Worm (Caenorhabditis elegans) whole organism, young adult: ENCODE results near the gene nspd-9.

ENCODE experiments used
- C06A6.2 ChIP-seq: fragments of 200-800 bp; sonication (Bioruptor generic); conservative IDR thresholded peaks from 2 replicates; pipeline ENCODE4 v1.3.6; 2022; ENCODE audit warnings: missing genetic modification characterization, missing compliant biosample characterization
- F23B12.7 ChIP-seq: sonication (generic microtip); optimal IDR thresholded peaks from 2 replicates; lab custom pipeline; 2017; ENCODE audit warnings: missing genetic modification characterization, mild to moderate bottlenecking, missing compliant biosample characterization, antibody characterized with exemption, moderate library complexity; ENCODE audit not compliant: insufficient read depth
- F37B4.10 ChIP-seq: fragments of 200-800 bp; sonication (Bioruptor generic); IDR thresholded peaks from 2 replicates; pipeline ENCODE4 v1.3.6; 2022; ENCODE audit warnings: missing genetic modification characterization, missing compliant biosample characterization
- K11D2.4 ChIP-seq: fragments of 200-800 bp; sonication (Bioruptor generic); IDR thresholded peaks from 2 replicates; pipeline ENCODE4 v1.3.6; 2022; ENCODE audit warnings: missing genetic modification reagents, missing genetic modification characterization, missing compliant biosample characterization
- Y53G8AR.9 ChIP-seq: fragments of 200-800 bp; sonication (Bioruptor generic); conservative IDR thresholded peaks from 2 replicates; pipeline ENCODE4 v1.3.6; 2022; ENCODE audit warnings: missing genetic modification reagents, missing genetic modification characterization, missing compliant biosample characterization
- Y56A3A.18 ChIP-seq: fragments of 200-800 bp; sonication (Bioruptor generic); IDR thresholded peaks from 2 replicates; pipeline ENCODE4 v1.3.6; 2022; ENCODE audit warnings: missing genetic modification reagents, missing genetic modification characterization, missing compliant biosample characterization
- Y79H2A.3 ChIP-seq: fragments of 200-800 bp; sonication (Bioruptor generic); conservative IDR thresholded peaks from 2 replicates; pipeline ENCODE4 v1.3.6; 2022; ENCODE audit warnings: missing genetic modification reagents, missing genetic modification characterization, missing compliant biosample characterization
- ama-1 ChIP-seq, 3 experiments: fragments of 150-350 bp in 1 of 3; sonication (generic microtip) in 2 of 3; optimal IDR thresholded peaks; 2 replicates each; lab custom pipeline; 2014 to 2018; ENCODE audit warnings: missing biosample characterization in 2 of 3, missing genetic modification characterization in 2 of 3, missing genetic modification reagents in 2 of 3
- aptf-2 ChIP-seq: fragments of 200-800 bp; sonication (Bioruptor generic); conservative IDR thresholded peaks from 2 replicates; pipeline ENCODE4 v1.3.6; 2022; ENCODE audit warnings: missing genetic modification reagents, missing genetic modification characterization, missing compliant biosample characterization
- athp-1 ChIP-seq: sonication (generic microtip); optimal IDR thresholded peaks from 2 replicates; lab custom pipeline; 2017; ENCODE audit warnings: mild to moderate bottlenecking, missing genetic modification characterization, missing compliant biosample characterization
- cebp-2 ChIP-seq: fragments of 200-800 bp; sonication (Bioruptor generic); IDR thresholded peaks from 2 replicates; pipeline ENCODE4 v1.3.6; 2022; ENCODE audit warnings: missing genetic modification characterization, missing compliant biosample characterization
- ceh-40 ChIP-seq: fragments of 200-800 bp; sonication (Bioruptor generic); IDR thresholded peaks from 2 replicates; pipeline ENCODE4 v1.3.6; 2022; ENCODE audit warnings: missing genetic modification characterization, missing compliant biosample characterization
- ceh-79 ChIP-seq: sonication (generic microtip); optimal IDR thresholded peaks from 2 replicates; lab custom pipeline; 2017; ENCODE audit warnings: mild to moderate bottlenecking, missing genetic modification characterization, missing compliant biosample characterization
- ceh-91 ChIP-seq: fragments of 200-800 bp; sonication (Bioruptor generic); IDR thresholded peaks from 2 replicates; pipeline ENCODE4 v1.3.6; 2022; ENCODE audit warnings: missing genetic modification reagents, missing genetic modification characterization, missing compliant biosample characterization
- ekl-4 ChIP-seq: fragments of 200-800 bp; sonication (Bioruptor generic); IDR thresholded peaks from 2 replicates; pipeline ENCODE4 v1.3.6; 2022; ENCODE audit warnings: missing genetic modification reagents, missing genetic modification characterization, missing compliant biosample characterization
- fkh-3 ChIP-seq: sonication (generic microtip); optimal IDR thresholded peaks from 2 replicates; lab custom pipeline; 2016; ENCODE audit warnings: mild to moderate bottlenecking, missing genetic modification characterization, missing compliant biosample characterization
- gei-17 ChIP-seq: fragments of 200-800 bp; sonication (Bioruptor generic); optimal IDR thresholded peaks from 2 replicates; lab custom pipeline; 2018; ENCODE audit warnings: mild to moderate bottlenecking, missing genetic modification characterization, missing compliant biosample characterization
- hlh-12 ChIP-seq: sonication (generic microtip); optimal IDR thresholded peaks from 2 replicates; lab custom pipeline; 2016; ENCODE audit warnings: missing genetic modification characterization, missing compliant biosample characterization
- lin-35 ChIP-seq, 3 experiments: fragments of 150-350 bp in 2 of 3; sonication (generic microtip) in 1 of 3; optimal IDR thresholded peaks; 2 replicates each; lab custom pipeline; 2014 to 2018; ENCODE audit warnings: missing biosample characterization in 3 of 3, missing genetic modification characterization in 3 of 3, missing genetic modification reagents in 3 of 3
- lsy-27 ChIP-seq: sonication (generic microtip); optimal IDR thresholded peaks from 2 replicates; lab custom pipeline; 2017; ENCODE audit warnings: missing genetic modification characterization, mild to moderate bottlenecking, missing compliant biosample characterization, antibody characterized with exemption, missing genotype, borderline replicate concordance; ENCODE audit not compliant: insufficient read depth
- madf-10 ChIP-seq: sonication (generic microtip); optimal IDR thresholded peaks from 2 replicates; lab custom pipeline; 2016; ENCODE audit warnings: mild to moderate bottlenecking, missing genetic modification characterization, missing compliant biosample characterization
- madf-3 ChIP-seq: fragments of 200-800 bp; sonication (Bioruptor generic); IDR thresholded peaks from 2 replicates; pipeline ENCODE4 v1.3.6; 2022; ENCODE audit warnings: missing genetic modification reagents, missing genetic modification characterization, missing compliant biosample characterization
- madf-8 ChIP-seq: fragments of 200-800 bp; sonication (Bioruptor generic); conservative IDR thresholded peaks from 2 replicates; pipeline ENCODE4 v1.3.6; 2022; ENCODE audit warnings: missing genetic modification reagents, missing genetic modification characterization, missing compliant biosample characterization
- nfyb-1 ChIP-seq: fragments of 200-800 bp; sonication (Bioruptor generic); IDR thresholded peaks from 2 replicates; pipeline ENCODE4 v1.3.6; 2022; ENCODE audit warnings: missing genetic modification reagents, missing genetic modification characterization, missing compliant biosample characterization
- nhr-90 ChIP-seq: sonication (generic microtip); optimal IDR thresholded peaks from 2 replicates; lab custom pipeline; 2016; ENCODE audit warnings: missing genotype, mild to moderate bottlenecking, missing genetic modification characterization, missing compliant biosample characterization
- rec-8 ChIP-seq, 2 experiments: sonication (generic microtip); optimal IDR thresholded peaks; 2 replicates each; lab custom pipeline; 2016; ENCODE audit warnings: mild to moderate bottlenecking in 2 of 2, missing genetic modification characterization in 2 of 2, missing genetic modification reagents in 2 of 2, missing genotype in 2 of 2, missing biosample characterization in 1 of 2, missing compliant biosample characterization in 1 of 2, moderate library complexity in 1 of 2
- repo-1 ChIP-seq: sonication (generic microtip); optimal IDR thresholded peaks from 2 replicates; lab custom pipeline; 2017; ENCODE audit warnings: mild to moderate bottlenecking, missing genetic modification characterization, missing compliant biosample characterization
- sdz-38 ChIP-seq: sonication (generic microtip); optimal IDR thresholded peaks from 2 replicates; lab custom pipeline; 2016; ENCODE audit warnings: missing genotype, missing genetic modification characterization, missing compliant biosample characterization
- snpc-1.1 ChIP-seq: sonication (generic microtip); optimal IDR thresholded peaks from 2 replicates; lab custom pipeline; 2017; ENCODE audit warnings: missing genetic modification characterization, mild to moderate bottlenecking, missing compliant biosample characterization, antibody characterized with exemption, moderate library complexity, missing genotype, missing genetic modification reagents; ENCODE audit not compliant: insufficient read depth
- snpc-1.3 ChIP-seq: sonication (generic microtip); optimal IDR thresholded peaks from 2 replicates; lab custom pipeline; 2017; ENCODE audit warnings: missing genetic modification characterization, mild to moderate bottlenecking, missing compliant biosample characterization, antibody characterized with exemption, moderate library complexity, missing genotype, missing genetic modification reagents; ENCODE audit not compliant: insufficient read depth
- tlf-1 ChIP-seq: fragments of 200-800 bp; sonication (Bioruptor generic); optimal IDR thresholded peaks from 2 replicates; lab custom pipeline; 2018; ENCODE audit warnings: mild to moderate bottlenecking, missing genetic modification characterization, missing compliant biosample characterization
- unc-130 ChIP-seq: sonication (generic microtip); optimal IDR thresholded peaks from 2 replicates; lab custom pipeline; 2016; ENCODE audit warnings: missing genetic modification reagents, missing genetic modification characterization, missing compliant biosample characterization
- xnd-1 ChIP-seq: sonication (generic microtip); optimal IDR thresholded peaks from 2 replicates; lab custom pipeline; 2016; ENCODE audit warnings: missing genotype, missing genetic modification reagents, missing genetic modification characterization, missing compliant biosample characterization

Gene nspd-9

DNA sequence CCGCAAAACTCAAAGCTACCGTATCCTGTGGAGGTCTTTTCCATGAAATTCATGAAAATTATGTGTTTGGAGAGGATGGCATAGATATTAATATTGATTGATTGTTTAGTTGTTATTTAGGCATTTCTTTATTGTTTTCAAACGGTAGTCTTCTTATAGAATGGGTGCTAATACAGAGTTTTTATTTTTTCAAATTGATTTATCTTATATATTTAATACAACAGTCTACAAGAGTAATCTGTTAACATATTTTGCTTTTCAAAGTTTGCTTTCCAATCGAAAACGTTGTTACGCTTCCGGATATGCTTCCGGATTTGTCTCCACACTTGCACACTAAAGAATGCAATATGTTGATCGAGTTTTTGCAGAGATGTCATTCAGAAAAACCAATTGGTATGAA, 36.7 kb upstream of the nspd-9 start, which contains the start of gene C35D10.17:
C35D10.17 (plus strand) TSS at position 301 of the 400 bp plus-strand sequence.
- TF ChIP-seq lin-35 (GFP tag; optimal IDR thresholded peaks at IDR 0.05; lab: Kevin White, UChicago), result no peak
- TF ChIP-seq ama-1 (optimal IDR thresholded peaks at IDR 0.05; lab: Kevin White, UChicago), result no peak
- no peak for TF ChIP-seq ama-1 (GFP tag; optimal IDR thresholded peaks at IDR 0.05; lab: Kevin White, UChicago)
- TF ChIP-seq gei-17, result no peak
- no peak for TF ChIP-seq snpc-1.3 (tag; lab: Kevin White, UChicago)
- no peak for TF ChIP-seq C06A6.2 (GFP tag; lab: Robert Waterston, UW)
- no peak for TF ChIP-seq K11D2.4 (GFP tag; lab: Robert Waterston, UW)
- no peak for TF ChIP-seq tlf-1
- no peak for TF ChIP-seq sdz-38 (tag; lab: Kevin White, UChicago)
- TF ChIP-seq snpc-1.1 (tag; lab: Kevin White, UChicago), result no peak
- no peak for TF ChIP-seq ekl-4 (GFP tag; lab: Robert Waterston, UW)
- TF ChIP-seq ceh-40, result no peak
- TF ChIP-seq hlh-12, result no peak
- TF ChIP-seq Y53G8AR.9 (GFP tag; lab: Robert Waterston, UW), result no peak
- no peak for TF ChIP-seq madf-8 (GFP tag; lab: Robert Waterston, UW)
- no peak for TF ChIP-seq aptf-2
- no peak for TF ChIP-seq Y56A3A.18
- no peak for TF ChIP-seq madf-10 (tag; lab: Kevin White, UChicago)
- TF ChIP-seq F37B4.10 (GFP tag; lab: Robert Waterston, UW), result no peak

DNA sequence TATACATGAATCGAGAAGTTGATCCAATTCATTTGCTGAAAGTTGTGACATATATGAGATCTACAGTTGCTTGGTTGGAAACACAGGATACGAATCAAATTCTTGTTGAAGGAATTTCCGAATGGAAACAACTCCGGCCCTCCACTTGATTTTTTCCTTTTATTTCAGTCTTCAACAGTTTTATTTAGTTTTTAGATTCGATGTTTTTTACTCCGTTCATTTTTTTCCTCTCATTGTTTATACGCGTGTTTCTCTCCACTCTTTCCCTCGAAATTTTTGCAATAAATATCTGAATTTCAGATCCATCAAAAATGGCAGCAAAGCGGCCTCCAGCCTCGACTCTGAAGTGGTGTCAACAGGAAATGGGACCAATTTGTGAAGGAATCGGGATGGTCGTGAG, 33.0 kb upstream of the nspd-9 start, which contains the start of gene coq-8:
coq-8 (plus strand) TSS at position 301 of the 400 bp plus-strand sequence.
- TF ChIP-seq cebp-2 (GFP tag; lab: Robert Waterston, UW) (no peak), fkh-3 (no peak), snpc-1.3 (tag; lab: Kevin White, UChicago) (no peak), repo-1 (no peak), madf-3 (GFP tag; lab: Robert Waterston, UW) (no peak), ceh-91 (GFP tag; lab: Robert Waterston, UW) (no peak), F23B12.7 (tag; lab: Kevin White, UChicago) (no peak), nhr-90 (tag; lab: Kevin White, UChicago) (no peak), xnd-1 (no peak), lsy-27 (tag; lab: Kevin White, UChicago) (no peak), athp-1 (tag; lab: Kevin White, UChicago) (no peak), unc-130 (GFP tag; lab: Kevin White, UChicago) (no peak), nfyb-1 (GFP tag; lab: Robert Waterston, UW) (no peak), ceh-79 (no peak)

DNA sequence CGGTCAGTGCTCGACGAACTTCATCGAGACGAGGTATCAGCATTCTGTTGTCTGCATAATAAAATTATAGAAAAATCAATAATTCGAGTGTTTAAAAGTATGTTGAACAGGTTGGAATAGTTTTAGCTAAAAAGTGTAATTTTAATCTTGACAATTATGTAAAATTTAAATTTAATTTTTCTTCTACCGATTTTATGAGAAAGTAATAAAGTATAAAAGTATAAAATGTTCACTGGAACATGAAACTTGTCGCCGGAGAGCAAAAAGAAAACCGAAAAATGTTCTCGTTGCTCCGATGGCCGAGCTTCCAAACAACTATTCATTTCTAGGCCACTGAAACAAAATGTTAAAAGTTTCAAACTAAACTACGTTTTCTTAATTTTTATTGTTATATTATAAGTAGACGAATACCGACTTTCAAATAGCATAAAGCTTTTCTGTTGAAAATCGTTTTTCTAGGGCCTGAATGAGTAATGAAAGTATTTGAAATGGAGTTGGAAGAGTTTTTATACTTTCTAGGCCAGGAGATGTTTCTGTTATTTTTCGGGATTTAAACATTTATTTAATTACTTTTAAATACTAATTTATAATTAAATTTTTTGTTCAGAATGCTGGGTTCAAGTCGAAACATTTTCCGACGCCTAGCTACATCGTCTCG, 31.8 kb upstream of the nspd-9 start, which contains the start of the genes C35D10.10 and C35D10.5:
C35D10.10 (minus strand) TSS at position 51 of the 658 bp plus-strand sequence.
C35D10.5 (plus strand) TSS at position 608 of the 658 bp plus-strand sequence.
- TF ChIP-seq Y79H2A.3 (GFP tag; lab: Robert Waterston, UW), result no peak
- peak; percentile 10 for TF ChIP-seq unc-130 (GFP tag; lab: Kevin White, UChicago)
- TF ChIP-seq rec-8 (tag; optimal IDR thresholded peaks at IDR 0.05; lab: Kevin White, UChicago), result peak in 1 of 2 experiments; percentile 20
